Fruit fly (Drosophila melanogaster) Kc167 (cell line): ENCODE results near the gene Dpy-30L1.

ENCODE experiments used
- Myc ChIP-seq: fragments of >200 bp; optimal IDR thresholded peaks from 2 replicates; lab custom pipeline; 2017; ENCODE audit warnings: missing external identifiers
- Sin3A ChIP-seq: fragments of >200 bp; optimal IDR thresholded peaks from 2 replicates; lab custom pipeline; 2018; ENCODE audit warnings: missing external identifiers
- h ChIP-seq: fragments of >200 bp; optimal IDR thresholded peaks from 3 replicates; lab custom pipeline; 2018; ENCODE audit warnings: missing external identifiers
- insv ChIP-seq: fragments of >200 bp; optimal IDR thresholded peaks from 3 replicates; lab custom pipeline; 2018; ENCODE audit warnings: missing external identifiers
- psq ChIP-seq: fragments of >200 bp; optimal IDR thresholded peaks from 2 replicates; lab custom pipeline; 2017; ENCODE audit warnings: missing external identifiers
- ttk ChIP-seq: sonication (Bioruptor generic); optimal IDR thresholded peaks from 2 replicates; lab custom pipeline; 2017; ENCODE audit warnings: missing external identifiers

Gene Dpy-30L1

DNA sequence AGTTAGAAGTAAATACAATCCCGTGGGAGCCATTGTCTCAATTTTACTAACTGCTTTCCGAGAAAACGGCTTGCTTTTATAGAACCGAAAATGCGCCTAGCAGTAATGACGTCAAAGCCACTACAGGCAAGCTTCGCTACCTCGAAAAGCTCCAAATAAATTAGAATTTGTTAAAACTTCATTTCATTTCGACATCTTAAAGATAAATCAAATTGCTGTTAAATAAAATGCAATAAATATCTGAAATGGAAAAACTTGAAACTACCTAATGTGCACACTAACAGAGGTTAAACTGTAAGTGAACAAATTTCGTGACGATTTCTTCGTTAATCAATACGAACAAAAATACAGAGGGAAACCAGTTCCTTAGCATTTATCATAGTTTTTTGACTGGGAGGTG, 34.5 kb upstream of the Dpy-30L1 start, which contains the start of gene CG7300:
Gene CG7300, minus strand, starts transcription at position 52 of the 400 bp plus-strand sequence.
- TF ChIP-seq ttk: no peak
- no peak for TF ChIP-seq h (lab: Kevin White, UChicago)

DNA sequence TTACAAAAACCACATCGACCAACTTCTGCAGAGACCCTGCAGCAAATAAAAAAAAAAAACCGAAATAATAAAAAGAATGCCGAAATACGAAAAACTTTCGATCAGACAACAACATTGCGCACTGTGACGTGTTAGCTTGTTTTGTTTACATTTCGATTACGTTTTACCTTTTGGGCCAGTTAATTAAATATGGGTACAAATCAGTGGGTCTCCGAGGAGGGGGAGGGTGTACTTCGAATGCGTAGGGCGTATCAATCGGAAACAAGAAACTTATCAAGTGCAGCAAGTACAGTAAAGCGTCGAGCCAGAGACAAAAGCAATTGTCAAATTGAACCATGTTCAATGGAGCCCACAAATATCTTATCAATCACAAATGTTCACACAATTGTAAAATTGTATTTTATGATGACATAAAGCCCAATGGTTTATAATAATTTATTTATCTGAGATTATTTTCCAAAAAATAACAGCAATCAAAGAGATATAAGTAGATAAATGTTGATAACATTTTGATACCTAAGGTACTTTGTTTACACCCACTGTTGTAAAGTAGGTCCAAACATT, 30.9 kb upstream of the Dpy-30L1 start, which contains the start of gene Lip1:
Gene Lip1, minus strand, starts transcription at position 46 of the 564 bp plus-strand sequence.
- TF ChIP-seq h (lab: Kevin White, UChicago) (no peak), psq (lab: Kevin White, UChicago) (no peak), ttk (no peak), insv (no peak), Myc (lab: Kevin White, UChicago) (no peak), Sin3A (lab: Kevin White, UChicago) (no peak)

DNA sequence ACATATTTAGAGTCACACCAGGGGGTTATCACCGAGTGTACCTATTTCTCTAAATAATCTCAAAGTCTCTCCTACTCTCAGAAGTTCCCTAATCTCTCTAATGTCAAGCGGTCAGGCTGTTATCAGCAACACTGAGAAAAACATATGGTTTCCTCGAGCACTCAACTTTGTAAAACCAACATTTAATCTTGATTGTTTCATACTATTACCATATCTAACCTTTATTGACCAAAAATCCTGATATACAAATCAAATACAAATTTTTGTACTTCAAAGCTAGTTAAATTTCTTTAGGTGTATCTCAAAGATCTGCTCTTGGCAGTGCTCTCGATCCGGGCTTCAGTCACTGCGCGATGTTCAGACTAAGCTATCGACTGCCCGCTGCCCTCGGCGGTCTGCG, 29.2 kb upstream of the Dpy-30L1 start, which contains the start of gene CG6415:
Gene CG6415, plus strand, starts transcription at position 341 of the 400 bp plus-strand sequence.
- TF ChIP-seq Myc (lab: Kevin White, UChicago): no peak
- no peak for TF ChIP-seq insv
- TF ChIP-seq Sin3A (lab: Kevin White, UChicago): no peak
- TF ChIP-seq h (lab: Kevin White, UChicago): no peak
- TF ChIP-seq psq (lab: Kevin White, UChicago): no peak
- TF ChIP-seq ttk: no peak

DNA sequence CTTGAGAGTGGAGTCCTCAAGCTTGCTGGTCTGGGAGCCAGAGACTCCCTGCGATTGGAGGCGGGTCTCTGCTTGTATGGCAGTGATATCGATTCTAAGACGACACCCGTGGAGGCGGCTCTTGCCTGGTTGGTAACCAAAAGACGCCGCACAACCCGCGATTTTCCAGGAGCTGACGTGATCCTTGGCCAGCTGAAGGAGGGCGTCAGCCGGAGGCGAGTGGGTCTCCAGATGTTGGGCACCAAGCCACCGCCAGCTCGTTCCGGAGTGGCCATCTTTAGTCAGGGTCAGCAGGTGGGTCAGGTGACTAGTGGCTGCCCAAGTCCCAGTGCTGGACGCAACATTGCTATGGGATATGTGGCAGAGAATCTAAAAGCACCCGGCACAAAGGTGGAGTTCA, 28.0 kb upstream of the Dpy-30L1 start:
- TF ChIP-seq insv: no peak
- TF ChIP-seq Sin3A (lab: Kevin White, UChicago): no peak
- no peak for TF ChIP-seq h (lab: Kevin White, UChicago)
- TF ChIP-seq ttk: no peak
- no peak for TF ChIP-seq psq (lab: Kevin White, UChicago)
- TF ChIP-seq Myc (lab: Kevin White, UChicago): no peak

DNA sequence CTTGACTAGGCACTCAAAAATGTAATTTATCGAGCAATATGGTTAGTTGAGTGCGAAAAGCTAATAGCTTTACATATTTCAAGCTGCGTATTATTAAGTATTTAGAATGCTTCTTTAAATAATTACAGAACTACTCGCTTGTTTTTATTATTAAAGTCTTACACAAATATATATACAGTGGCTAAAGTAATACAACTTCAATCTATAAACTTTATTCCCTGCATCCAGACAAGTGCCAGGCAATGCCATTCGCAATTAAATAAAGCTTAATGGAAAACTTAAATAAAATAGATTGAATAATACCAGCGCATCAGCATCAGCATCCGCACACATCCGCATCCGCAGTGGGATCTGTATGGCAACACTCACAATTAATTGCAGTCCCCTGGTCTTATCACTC, 26.2 kb upstream of the Dpy-30L1 start:
- no peak for TF ChIP-seq insv

DNA sequence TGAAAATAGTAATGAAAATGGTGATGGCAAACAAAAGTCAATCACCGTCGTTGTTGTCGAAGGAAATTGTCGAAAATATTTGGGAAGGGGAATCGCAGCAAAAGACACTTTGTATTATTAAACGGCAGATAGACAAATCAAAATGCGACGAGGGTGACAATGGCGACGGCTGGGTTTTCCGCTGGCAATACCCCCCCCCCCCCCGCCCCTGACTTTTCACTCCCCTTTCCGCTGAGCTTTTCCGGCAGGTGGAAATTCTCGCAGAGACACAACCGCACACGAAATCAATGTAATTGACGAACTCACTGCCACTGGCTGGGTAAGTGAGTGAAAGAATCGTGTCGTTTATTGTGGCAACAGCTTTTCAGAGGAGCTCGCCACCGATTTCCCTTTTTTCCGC, 24.4 kb upstream of the Dpy-30L1 start:
- TF ChIP-seq Myc (lab: Kevin White, UChicago) (no peak), h (lab: Kevin White, UChicago) (no peak), Sin3A (lab: Kevin White, UChicago) (no peak), ttk (no peak), insv (no peak), psq (lab: Kevin White, UChicago) (no peak)

DNA sequence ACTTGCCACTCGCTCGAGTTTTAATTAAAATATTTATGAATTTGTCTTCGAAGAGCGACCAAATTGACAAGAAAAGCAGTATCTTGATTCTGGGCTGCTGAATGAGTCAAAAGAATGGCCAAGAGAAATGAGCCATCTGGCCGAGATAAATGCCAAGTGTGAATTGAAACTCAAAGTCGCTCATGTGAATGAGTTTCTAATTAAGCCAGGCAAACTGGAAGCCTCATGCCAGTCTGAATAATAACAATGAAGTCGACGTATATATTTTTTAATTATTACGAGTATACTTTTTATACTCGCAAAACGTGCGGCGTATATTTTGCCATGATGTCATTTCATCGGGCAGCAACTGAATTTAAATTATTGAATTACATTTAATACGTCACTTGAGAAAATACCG, 23.1 kb upstream of the Dpy-30L1 start, which contains the start of gene Lip2:
Gene Lip2, minus strand, starts transcription at position 101 of the 400 bp plus-strand sequence.
- TF ChIP-seq ttk: no peak
- TF ChIP-seq h (lab: Kevin White, UChicago): no peak
- no peak for TF ChIP-seq psq (lab: Kevin White, UChicago)
- no peak for TF ChIP-seq Myc (lab: Kevin White, UChicago)
- no peak for TF ChIP-seq insv
- TF ChIP-seq Sin3A (lab: Kevin White, UChicago): no peak

DNA sequence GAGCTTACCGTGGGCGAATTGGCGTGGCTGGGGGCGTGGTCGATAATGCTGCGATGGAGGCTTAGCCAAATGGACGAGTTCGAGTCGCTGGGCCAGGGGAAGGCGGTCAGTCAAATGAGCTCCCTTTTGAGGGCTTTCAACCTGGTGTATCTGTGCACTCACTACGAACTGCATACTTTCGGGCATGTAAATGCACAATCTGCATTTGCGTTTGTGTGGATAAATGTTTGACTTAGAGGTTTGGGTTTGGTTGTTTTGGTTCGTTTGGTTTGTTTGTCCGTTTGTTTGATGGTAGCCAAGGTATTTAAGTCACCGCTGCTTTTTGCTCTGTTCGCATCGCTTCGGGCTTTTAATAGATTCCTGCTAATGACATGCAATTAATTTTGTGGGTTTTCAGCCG, 21.2 kb upstream of the Dpy-30L1 start:
- no peak for TF ChIP-seq Myc (lab: Kevin White, UChicago)
- TF ChIP-seq Sin3A (lab: Kevin White, UChicago): no peak
- no peak for TF ChIP-seq ttk

DNA sequence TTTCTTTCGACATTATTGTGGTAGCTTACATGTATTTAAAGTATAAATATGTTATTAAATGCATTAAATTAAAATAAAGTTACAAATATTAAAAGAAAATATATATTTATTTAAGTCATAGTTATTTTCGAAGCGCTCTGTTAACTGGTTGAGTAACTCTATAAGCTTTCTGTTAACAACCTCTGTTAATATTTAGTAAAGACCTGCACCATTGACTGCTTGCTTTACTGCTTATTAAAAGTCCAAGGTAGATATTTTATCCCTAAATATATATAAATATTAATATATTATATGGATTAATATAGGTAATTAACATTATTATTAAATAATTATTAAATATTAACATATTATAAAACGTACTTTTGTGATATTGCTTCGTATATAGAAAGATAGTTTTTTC, 10.9 kb upstream of the Dpy-30L1 start:
- no peak for TF ChIP-seq Sin3A (lab: Kevin White, UChicago)
- no peak for TF ChIP-seq psq (lab: Kevin White, UChicago)
- no peak for TF ChIP-seq h (lab: Kevin White, UChicago)
- no peak for TF ChIP-seq ttk
- TF ChIP-seq Myc (lab: Kevin White, UChicago): no peak
- TF ChIP-seq insv: no peak

DNA sequence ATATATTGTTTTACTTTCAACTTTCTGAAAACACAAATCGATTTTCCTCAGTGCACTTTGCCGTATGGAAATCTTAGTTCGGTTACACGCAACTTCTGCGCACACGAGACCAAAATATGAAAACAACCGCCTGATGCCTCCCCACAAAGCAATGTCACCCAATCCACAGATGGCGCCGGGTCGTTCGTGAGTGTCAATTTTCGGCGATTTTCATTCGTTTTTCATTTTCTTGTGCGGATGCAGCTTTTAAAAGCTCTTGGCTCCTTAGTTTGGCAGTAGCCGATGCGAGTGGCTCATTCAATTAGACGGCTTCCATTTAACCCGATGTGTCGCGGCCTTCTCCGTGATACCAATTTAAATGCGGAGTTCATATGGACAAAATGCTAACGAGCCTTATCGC, 8.6 kb upstream of the Dpy-30L1 start, which contains the start of gene CG6431:
Gene CG6431, plus strand, starts transcription at position 301 of the 400 bp plus-strand sequence.
- TF ChIP-seq Myc (lab: Kevin White, UChicago) (no peak), h (lab: Kevin White, UChicago) (no peak), insv (no peak), ttk (no peak), psq (lab: Kevin White, UChicago) (no peak), Sin3A (lab: Kevin White, UChicago) (no peak)

DNA sequence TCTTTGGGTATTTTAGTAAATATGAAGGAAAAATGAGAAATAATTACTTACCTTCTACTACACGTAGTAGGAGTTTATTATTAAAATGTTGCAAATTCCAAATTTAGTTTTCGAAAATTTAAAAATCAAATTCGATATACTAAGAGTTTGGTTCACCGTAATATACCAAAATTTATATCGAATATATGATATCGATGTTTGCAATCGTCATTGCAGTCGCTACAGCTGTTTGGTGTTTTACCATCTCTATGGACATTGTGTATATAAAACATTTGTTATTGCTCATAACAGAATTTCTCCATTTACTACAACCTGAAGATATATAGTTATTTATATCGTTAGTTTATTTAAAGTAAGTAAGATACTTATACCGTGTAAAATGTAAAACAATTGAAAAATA, 3.7 kb upstream of the Dpy-30L1 start, which contains the start of gene CG6443:
Gene CG6443, plus strand, starts transcription at position 228 of the 400 bp plus-strand sequence.
- TF ChIP-seq insv (no peak), Myc (lab: Kevin White, UChicago) (no peak), ttk (no peak), Sin3A (lab: Kevin White, UChicago) (no peak), h (lab: Kevin White, UChicago) (no peak), psq (lab: Kevin White, UChicago) (no peak)

DNA sequence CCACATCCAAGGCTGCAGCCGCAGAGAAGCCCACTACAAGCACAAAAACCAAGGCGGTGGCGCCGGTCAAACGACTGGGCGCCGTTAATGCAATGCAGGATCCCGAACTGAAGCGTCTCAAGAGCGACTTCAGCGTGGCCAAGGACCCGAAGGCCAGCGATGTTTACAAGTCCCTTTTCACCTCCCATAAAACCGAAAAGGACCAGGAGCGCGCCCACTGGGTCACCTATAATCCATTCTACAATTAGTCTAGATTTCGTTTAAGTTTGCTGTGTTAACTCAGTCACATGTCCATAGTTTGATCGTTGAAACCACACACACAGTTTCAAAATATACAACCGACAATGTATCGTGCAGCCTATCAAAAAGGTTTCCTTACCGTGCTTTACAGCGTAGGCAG, 2.5 kb upstream of the Dpy-30L1 start, which contains the start of gene CG17118:
Gene CG17118, plus strand, starts transcription at position 301 of the 400 bp plus-strand sequence.
- TF ChIP-seq Sin3A (lab: Kevin White, UChicago) (no peak), insv (no peak), h (lab: Kevin White, UChicago) (no peak), psq (lab: Kevin White, UChicago) (no peak), ttk (no peak), Myc (lab: Kevin White, UChicago) (no peak)

DNA sequence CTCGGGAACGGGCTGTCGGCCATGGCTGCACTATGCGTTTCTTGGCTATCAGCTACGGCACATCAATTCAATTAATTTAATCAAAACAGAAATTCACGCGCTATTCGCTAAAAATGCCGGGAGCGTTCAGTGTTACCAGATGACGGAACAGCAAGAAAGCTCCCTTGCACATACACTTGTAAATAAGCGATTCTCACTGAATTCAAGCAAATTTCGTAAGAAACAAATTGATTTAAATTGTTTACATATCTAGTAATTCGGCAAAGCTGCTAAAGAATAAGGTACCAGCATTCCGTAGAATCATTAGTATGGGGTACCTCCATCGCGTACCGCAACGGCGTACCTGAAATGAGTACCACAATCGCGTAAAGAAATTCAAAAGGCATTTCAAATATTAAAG, 3.5 kb downstream of the Dpy-30L1 start, which contains the start of gene Nup107:
Gene Nup107, minus strand, starts transcription at position 149 of the 400 bp plus-strand sequence.
- TF ChIP-seq ttk (no peak), insv (no peak), psq (lab: Kevin White, UChicago) (no peak), Sin3A (lab: Kevin White, UChicago) (no peak)
